Worm (Caenorhabditis elegans): ENCODE measurements around the gene ZK455.5.

ZK455.5 gene

ce11 chrX:11310285-11310838 is 16.4 kb downstream of the ZK455.5 start, which contains the start of gene F08G12.5:
TSS of gene F08G12.5 (minus strand) at chrX:11310285.
- TF ChIP-seq elt-2 (tag; optimal IDR thresholded peaks at IDR 0.05), result peak; percentile 1
- no peak for TF ChIP-seq sox-2 (GFP tag; IDR thresholded peaks at IDR 0.05)

ce11 chrX:11307056-11307455 is 19.7 kb downstream of the ZK455.5 start, which contains the start of gene vhl-1:
TSS of gene vhl-1 (plus strand) at chrX:11307356.
- TF ChIP-seq ceh-48 (tag; optimal IDR thresholded peaks at IDR 0.05), result no peak
- TF ChIP-seq fkh-6 (tag; optimal IDR thresholded peaks at IDR 0.05), result no peak
- TF ChIP-seq ama-1 (optimal IDR thresholded peaks at IDR 0.05), result no peak
- no peak for TF ChIP-seq pha-2 (tag; optimal IDR thresholded peaks at IDR 0.05)
- no peak for TF ChIP-seq ztf-16 (tag; optimal IDR thresholded peaks at IDR 0.05)

- TF ChIP-seq lim-6 (tag; optimal IDR thresholded peaks at IDR 0.05) (no peak), elt-2 (tag; optimal IDR thresholded peaks at IDR 0.05) (no peak), fax-1 (tag; optimal IDR thresholded peaks at IDR 0.05) (no peak), sox-2 (GFP tag; IDR thresholded peaks at IDR 0.05) (no peak), hlh-8 (tag; optimal IDR thresholded peaks at IDR 0.05) (no peak), mec-3 (tag; optimal IDR thresholded peaks at IDR 0.05; ENCODE audit: borderline replicate concordance) (no peak), rnt-1 (tag; optimal IDR thresholded peaks at IDR 0.05) (no peak), dve-1 (tag; optimal IDR thresholded peaks at IDR 0.05) (no peak), hlh-15 (tag; optimal IDR thresholded peaks at IDR 0.05) (no peak), syd-9 (tag; optimal IDR thresholded peaks at IDR 0.05) (no peak), ceh-31 (tag; optimal IDR thresholded peaks at IDR 0.05) (no peak), unc-86 (tag; optimal IDR thresholded peaks at IDR 0.05) (no peak), ceh-2 (tag; optimal IDR thresholded peaks at IDR 0.05) (no peak), K09A11.1 (tag; optimal IDR thresholded peaks at IDR 0.05; ENCODE audit: insufficient read depth) (no peak), eyg-1 (tag; optimal IDR thresholded peaks at IDR 0.05) (no peak), lin-11 (tag; optimal IDR thresholded peaks at IDR 0.05) (no peak), npax-4 (tag; optimal IDR thresholded peaks at IDR 0.05) (no peak), sox-4 (tag; optimal IDR thresholded peaks at IDR 0.05) (no peak), ceh-14 (tag; optimal IDR thresholded peaks at IDR 0.05) (no peak)
Observed at ce11 chrX:11305773-11306172, 21.0 kb downstream of the ZK455.5 start, which contains the start of gene F08G12.1. TSS of gene F08G12.1 (minus strand) at chrX:11305873.

ce11 chrX:11299642-11300307 is 27.0 kb downstream of the ZK455.5 start, which contains the start of the genes snrp-40.1 and F08G12.3:
TSS of gene snrp-40.1 (minus strand) at chrX:11299784.
TSS of gene F08G12.3 (plus strand) at chrX:11300257.
- TF ChIP-seq pros-1 (tag; optimal IDR thresholded peaks at IDR 0.05) (peak; percentile 44), ceh-6 (GFP tag; optimal IDR thresholded peaks at IDR 0.05) (no peak), ceh-18 (tag; optimal IDR thresholded peaks at IDR 0.05) (peak; percentile 84), pag-3 (tag; optimal IDR thresholded peaks at IDR 0.05; ENCODE audit: borderline replicate concordance) (no peak), madf-2 (tag; optimal IDR thresholded peaks at IDR 0.05) (peak; percentile 22), ahr-1 (tag; optimal IDR thresholded peaks at IDR 0.05) (no peak), T23F11.4 (GFP tag; optimal IDR thresholded peaks at IDR 0.05) (no peak), K02D7.2 (tag; optimal IDR thresholded peaks at IDR 0.05) (no peak), hlh-30 (tag; optimal IDR thresholded peaks at IDR 0.05; ENCODE audit: insufficient read depth) (peak; percentile 65), ceh-9 (tag; optimal IDR thresholded peaks at IDR 0.05) (no peak), ceh-14 (tag; optimal IDR thresholded peaks at IDR 0.05) (peak; percentile 63), lin-11 (tag; optimal IDR thresholded peaks at IDR 0.05) (no peak), tbx-2 (tag; optimal IDR thresholded peaks at IDR 0.05) (peak; percentile 86), hlh-15 (tag; optimal IDR thresholded peaks at IDR 0.05) (no peak), ceh-31 (tag; optimal IDR thresholded peaks at IDR 0.05) (peak; percentile 82), ets-4 (tag; optimal IDR thresholded peaks at IDR 0.05) (peak; percentile 55), pax-1 (tag; optimal IDR thresholded peaks at IDR 0.05) (no peak), eyg-1 (tag; optimal IDR thresholded peaks at IDR 0.05) (no peak), unc-3 (GFP tag; conservative IDR thresholded peaks at IDR 0.05) (no peak), unc-3 (tag; optimal IDR thresholded peaks at IDR 0.05) (no peak), nfya-1 (tag; optimal IDR thresholded peaks at IDR 0.05) (peak; percentile 83), ceh-19 (GFP tag; optimal IDR thresholded peaks at IDR 0.05) (peak; percentile 41), unc-42 (tag; optimal IDR thresholded peaks at IDR 0.05) (peak; percentile 41), ceh-34 (tag; optimal IDR thresholded peaks at IDR 0.05) (peak; percentile 85), ceh-22 (tag; optimal IDR thresholded peaks at IDR 0.05) (no peak), odd-2 (tag; optimal IDR thresholded peaks at IDR 0.05) (no peak), hlh-6 (tag; optimal IDR thresholded peaks at IDR 0.05) (peak; percentile 61), elt-2 (tag; optimal IDR thresholded peaks at IDR 0.05) (peak; percentile 62), ceh-2 (tag; optimal IDR thresholded peaks at IDR 0.05) (peak; percentile 54)

Measured in whole organism, late embryonic.